Worm (Caenorhabditis elegans) whole organism, L2 larva: ENCODE measurements around the gene srg-50.

Experiments used
- F13H6.1 ChIP-seq: sonication (generic microtip); optimal IDR thresholded peaks from 2 replicates; lab custom pipeline; 2016; ENCODE audit warnings: missing genetic modification characterization, missing compliant biosample characterization
- R02D3.7 ChIP-seq: fragments of 150-350 bp; optimal IDR thresholded peaks from 2 replicates; lab custom pipeline; 2014; ENCODE audit warnings: missing biosample characterization, missing genetic modification characterization
- ama-1 ChIP-seq: fragments of 150-350 bp; optimal IDR thresholded peaks from 2 replicates; lab custom pipeline; 2018; ENCODE audit warnings: inconsistent platforms
- crh-2 ChIP-seq: sonication (generic microtip); optimal IDR thresholded peaks from 2 replicates; lab custom pipeline; 2017; ENCODE audit warnings: missing biosample characterization, missing genetic modification characterization
- fos-1 ChIP-seq: fragments of 150-350 bp; optimal IDR thresholded peaks from 2 replicates; lab custom pipeline; 2014; ENCODE audit warnings: missing biosample characterization, missing genetic modification characterization
- nhr-10 ChIP-seq: sonication (generic microtip); optimal IDR thresholded peaks from 2 replicates; lab custom pipeline; 2017; ENCODE audit warnings: missing biosample characterization, missing genetic modification characterization
- peb-1 ChIP-seq: fragments of 150-350 bp; optimal IDR thresholded peaks from 2 replicates; lab custom pipeline; 2014; ENCODE audit warnings: missing biosample characterization, missing genetic modification characterization
- unc-55 ChIP-seq: fragments of 150-350 bp; sonication (generic microtip); optimal IDR thresholded peaks from 3 replicates; lab custom pipeline; 2014; ENCODE audit warnings: missing biosample characterization, missing genetic modification reagents, missing genetic modification characterization
- zag-1 ChIP-seq: fragments of 150-350 bp; optimal IDR thresholded peaks from 2 replicates; lab custom pipeline; 2014; ENCODE audit warnings: missing biosample characterization, missing genetic modification characterization

ce11 chrIV:7072110-7072509, 2.9 kb downstream of the srg-50 start, which contains the start of gene srg-48:
- TF ChIP-seq peb-1 (tag; lab: Kevin White, UChicago) (no peak), crh-2 (no peak), zag-1 (tag; lab: Kevin White, UChicago) (no peak), unc-55 (GFP tag; lab: Kevin White, UChicago) (no peak), fos-1 (no peak), F13H6.1 (tag; lab: Kevin White, UChicago) (no peak), ama-1 (no peak), nhr-10 (tag; lab: Kevin White, UChicago) (no peak), R02D3.7 (no peak)
